Worm (Caenorhabditis elegans) whole organism, midembryonic: ENCODE data around the gene srh-129.

Source experiments
- klf-2 ChIP-seq: fragments of 200-800 bp; sonication (Bioruptor generic); conservative IDR thresholded peaks from 2 replicates; pipeline ENCODE4 v1.3.6; 2022; ENCODE audit warnings: missing genetic modification reagents, missing genetic modification characterization, missing compliant biosample characterization
- med-1 ChIP-seq: sonication (generic microtip); optimal IDR thresholded peaks from 2 replicates; lab custom pipeline; 2017; ENCODE audit warnings: missing genetic modification characterization, mild to moderate bottlenecking, missing compliant biosample characterization, antibody characterized with exemption, missing genetic modification reagents; ENCODE audit not compliant: insufficient read depth
- ref-1 ChIP-seq: fragments of 200-800 bp; sonication (Bioruptor generic); conservative IDR thresholded peaks from 2 replicates; pipeline ENCODE4 v1.3.6; 2022; ENCODE audit warnings: missing genetic modification reagents, missing genetic modification characterization, missing compliant biosample characterization
- tab-1 ChIP-seq: fragments of 200-800 bp; sonication (Bioruptor generic); IDR thresholded peaks from 2 replicates; pipeline ENCODE4 v1.3.6; 2022; ENCODE audit warnings: missing genetic modification characterization, missing compliant biosample characterization
- ztf-29 ChIP-seq: fragments of 200-800 bp; sonication (Bioruptor generic); IDR thresholded peaks from 2 replicates; pipeline ENCODE4 v1.3.6; 2022; ENCODE audit warnings: missing genetic modification reagents, missing genetic modification characterization, missing compliant biosample characterization

DNA sequence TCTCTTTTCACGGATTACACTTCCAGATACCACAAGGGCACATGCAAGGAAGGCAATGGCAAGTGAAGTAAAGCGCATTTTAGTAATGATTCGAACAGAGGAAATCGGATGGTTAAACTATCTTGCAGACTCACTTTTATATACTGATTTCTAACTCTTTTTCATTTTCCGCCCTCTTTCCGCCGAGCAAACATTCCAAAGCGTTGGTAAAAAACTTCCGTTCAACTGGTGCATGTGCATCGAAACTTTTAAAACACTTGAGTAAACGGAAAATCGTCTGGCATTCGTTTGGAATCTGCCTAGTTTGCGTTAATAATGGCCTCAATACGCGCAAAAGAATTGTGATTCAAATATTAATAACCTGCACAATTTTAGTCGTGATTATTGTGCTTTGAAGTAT lies 21.0 kb upstream of the srh-129 start, which contains the start of gene abu-7:
- no peak for TF ChIP-seq med-1 (GFP tag; lab: Kevin White, UChicago)
- TF ChIP-seq ztf-29 (GFP tag; lab: Robert Waterston, UW), result no peak
- TF ChIP-seq klf-2 (GFP tag; lab: Robert Waterston, UW), result no peak
- no peak for TF ChIP-seq ref-1 (GFP tag; lab: Robert Waterston, UW)
- TF ChIP-seq tab-1 (GFP tag; lab: Robert Waterston, UW), result no peak
